In the genomic region with DNA sequence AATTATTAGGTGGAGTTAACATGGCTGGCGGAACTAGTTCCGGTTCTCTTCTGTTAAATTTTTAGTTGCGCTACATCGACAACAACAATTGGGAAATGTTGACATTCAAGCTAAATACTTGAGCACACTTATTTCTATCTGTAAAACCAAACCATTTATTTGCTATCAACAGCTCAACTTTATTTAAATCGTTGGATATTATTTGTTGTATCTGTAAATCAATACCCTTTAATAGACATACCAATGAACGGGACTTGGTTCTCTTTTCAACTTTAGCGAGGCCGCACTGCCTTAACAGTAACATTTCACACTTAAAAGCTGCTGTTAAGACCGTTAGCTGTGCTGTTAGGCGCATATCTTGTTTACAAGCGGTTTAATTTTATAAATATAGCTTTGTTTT, we compare ENCODE assay signal across 5 fruit fly cellular contexts.
TF ChIP-seq lines count a peak whose summit lies in the region.

A gene (plus strand): TSS at position 295 of the 400 bp plus-strand sequence.

TF ChIP-seq in whole organism, adult, 20 proteins besides CTCF, POLR2A, EP300 and RAD21 (continued from another document):
- TF ChIP-seq pad (GFP tag; optimal IDR thresholded peaks at IDR 0.05; lab: Kevin White, UChicago): peak; percentile 31
- peak; percentile 71 for TF ChIP-seq CG14711 (tag; optimal IDR thresholded peaks at IDR 0.05; lab: Kevin White, UChicago)
- TF ChIP-seq Mnt (GFP tag; optimal IDR thresholded peaks at IDR 0.05; lab: Kevin White, UChicago): peak; percentile 29

TF ChIP-seq in whole organism, embryonic, 481 proteins besides CTCF, POLR2A, EP300 and RAD21 (continued from another document and continues in another):
- TF ChIP-seq HLH54F (GFP tag; optimal IDR thresholded peaks at IDR 0.05; lab: Kevin White, UChicago) (peak; percentile 36), CG14441 (GFP tag; IDR thresholded peaks at IDR 0.05; lab: Robert Waterston, UW) (no peak; the same call in 1 of the 2 replicates), CG10366 (GFP tag; IDR thresholded peaks at IDR 0.05; lab: Robert Waterston, UW) (peak; percentile 36; the same call in 1 of the 2 replicates), bbx (GFP tag; IDR thresholded peaks at IDR 0.05; lab: Robert Waterston, UW; ENCODE audit: partially characterized antibody) (no peak), lbe (GFP tag; optimal IDR thresholded peaks at IDR 0.05; lab: Kevin White, UChicago) (peak; percentile 12), CG33557 (GFP tag; optimal IDR thresholded peaks at IDR 0.05; lab: Kevin White, UChicago) (peak; percentile 31), tup (GFP tag; optimal IDR thresholded peaks at IDR 0.05; lab: Kevin White, UChicago) (no peak), tgo (GFP tag; IDR thresholded peaks at IDR 0.05; lab: Robert Waterston, UW) (peak; percentile 62; the same call in 2 of the 3 replicates), Rx (GFP tag; IDR thresholded peaks at IDR 0.05; lab: Robert Waterston, UW) (0 out of 2 replicates have a peak, but pooled peaks have one; percentile 37), CG10274 (GFP tag; optimal IDR thresholded peaks at IDR 0.05; lab: Kevin White, UChicago) (peak; percentile 36), CG12155 (GFP tag; optimal IDR thresholded peaks at IDR 0.05; lab: Kevin White, UChicago) (peak; percentile 32), B-H2 (GFP tag; optimal IDR thresholded peaks at IDR 0.05; lab: Kevin White, UChicago) (peak; percentile 28), sens (GFP tag; lab: Kevin White, UChicago) (peak; percentile 59), Dp (GFP tag; optimal IDR thresholded peaks at IDR 0.05; lab: Kevin White, UChicago) (peak; percentile 24), Myb (GFP tag; optimal IDR thresholded peaks at IDR 0.05; lab: Kevin White, UChicago) (peak; percentile 44), ERR (GFP tag; optimal IDR thresholded peaks at IDR 0.05; lab: Kevin White, UChicago) (no peak), nmo (GFP tag; optimal IDR thresholded peaks at IDR 0.05; lab: Kevin White, UChicago) (peak; percentile 55), CG18619 (GFP tag; optimal IDR thresholded peaks at IDR 0.05; lab: Kevin White, UChicago) (peak; percentile 33), pita (GFP tag; optimal IDR thresholded peaks at IDR 0.05; lab: Kevin White, UChicago) (no peak), wdn (GFP tag; IDR thresholded peaks at IDR 0.05; lab: Robert Waterston, UW) (no peak), tio (GFP tag; optimal IDR thresholded peaks at IDR 0.05; lab: Kevin White, UChicago) (no peak), CG4404 (GFP tag; IDR thresholded peaks at IDR 0.05; lab: Robert Waterston, UW) (peak; percentile 31; the same call in 1 of the 2 replicates), aop (GFP tag; IDR thresholded peaks at IDR 0.05; lab: Robert Waterston, UW) (no peak), CG12942 (GFP tag; optimal IDR thresholded peaks at IDR 0.05; lab: Kevin White, UChicago) (peak; percentile 34), al (GFP tag; IDR thresholded peaks at IDR 0.05; lab: Robert Waterston, UW) (peak; percentile 7; the same call in 1 of the 2 replicates), esg (GFP tag; conservative IDR thresholded peaks at IDR 0.05; lab: Robert Waterston, UW) (peak; percentile 57; the same call in 1 of the 2 replicates), CG11696 (GFP tag; IDR thresholded peaks at IDR 0.05; lab: Robert Waterston, UW) (no peak), crc (GFP tag; optimal IDR thresholded peaks at IDR 0.05; lab: Kevin White, UChicago) (peak; percentile 14), CG3995 (GFP tag; optimal IDR thresholded peaks at IDR 0.05; lab: Kevin White, UChicago) (peak; percentile 0)

TF ChIP-seq in whole organism, prepupa, 60 proteins besides CTCF, POLR2A, EP300 and RAD21 (continued from another document and continues in another):
- no peak for TF ChIP-seq CG6163 (GFP tag; IDR thresholded peaks at IDR 0.05; lab: Robert Waterston, UW)
- TF ChIP-seq Hr39 (GFP tag; optimal IDR thresholded peaks at IDR 0.05; lab: Kevin White, UChicago): peak; percentile 64
- peak; percentile 56 for TF ChIP-seq CG3032 (tag; optimal IDR thresholded peaks at IDR 0.05; lab: Kevin White, UChicago)
- no peak for TF ChIP-seq dac (GFP tag; optimal IDR thresholded peaks at IDR 0.05; lab: Kevin White, UChicago)
- no peak for TF ChIP-seq CG34406 (GFP tag; optimal IDR thresholded peaks at IDR 0.05; lab: Kevin White, UChicago)
- TF ChIP-seq eg (GFP tag; IDR thresholded peaks at IDR 0.05; lab: Robert Waterston, UW): no peak
- TF ChIP-seq Smox (GFP tag; optimal IDR thresholded peaks at IDR 0.05; lab: Kevin White, UChicago): no peak
- TF ChIP-seq CG10669 (GFP tag; optimal IDR thresholded peaks at IDR 0.05; lab: Kevin White, UChicago): peak; percentile 53
- TF ChIP-seq Gug (GFP tag; IDR thresholded peaks at IDR 0.05; lab: Robert Waterston, UW): peak; percentile 56
- TF ChIP-seq CG6854 (GFP tag; optimal IDR thresholded peaks at IDR 0.05; lab: Kevin White, UChicago): no peak
- TF ChIP-seq topi (GFP tag; optimal IDR thresholded peaks at IDR 0.05; lab: Kevin White, UChicago): peak; percentile 60
- TF ChIP-seq fd85E (GFP tag; optimal IDR thresholded peaks at IDR 0.05; lab: Kevin White, UChicago): no peak
- no peak for TF ChIP-seq Sox15 (GFP tag; optimal IDR thresholded peaks at IDR 0.05; lab: Kevin White, UChicago)
- peak; percentile 31 for TF ChIP-seq CG1621 (tag; optimal IDR thresholded peaks at IDR 0.05; lab: Kevin White, UChicago)
- TF ChIP-seq CG11294 (GFP tag; IDR thresholded peaks at IDR 0.05; lab: Robert Waterston, UW): 0 out of 2 replicates have a peak, but pooled peaks have one; percentile 40
- TF ChIP-seq CG3919 (GFP tag; optimal IDR thresholded peaks at IDR 0.05; lab: Kevin White, UChicago): no peak
- TF ChIP-seq Lpt (GFP tag; optimal IDR thresholded peaks at IDR 0.05; lab: Kevin White, UChicago): no peak
- TF ChIP-seq achi (GFP tag; optimal IDR thresholded peaks at IDR 0.05; lab: Kevin White, UChicago): peak; percentile 46
- peak; percentile 60 for TF ChIP-seq OdsH (GFP tag; optimal IDR thresholded peaks at IDR 0.05; lab: Kevin White, UChicago)
- no peak for TF ChIP-seq CG6276 (GFP tag; optimal IDR thresholded peaks at IDR 0.05; lab: Kevin White, UChicago)
- TF ChIP-seq CG11902 (GFP tag; optimal IDR thresholded peaks at IDR 0.05; lab: Kevin White, UChicago): peak; percentile 7
- TF ChIP-seq Hr4 (GFP tag; optimal IDR thresholded peaks at IDR 0.05; lab: Kevin White, UChicago): peak; percentile 60
- TF ChIP-seq Met (GFP tag; optimal IDR thresholded peaks at IDR 0.05; lab: Kevin White, UChicago): peak; percentile 52
- no peak for TF ChIP-seq Hr38 (GFP tag; optimal IDR thresholded peaks at IDR 0.05; lab: Kevin White, UChicago)
- TF ChIP-seq CG9139 (GFP tag; optimal IDR thresholded peaks at IDR 0.05; lab: Kevin White, UChicago): no peak
- TF ChIP-seq net (GFP tag; optimal IDR thresholded peaks at IDR 0.05; lab: Kevin White, UChicago): no peak
- peak; percentile 65 for TF ChIP-seq CG31627 (GFP tag; optimal IDR thresholded peaks at IDR 0.05; lab: Kevin White, UChicago)
- TF ChIP-seq CG7368 (GFP tag; optimal IDR thresholded peaks at IDR 0.05; lab: Kevin White, UChicago): no peak
- peak; percentile 38 for TF ChIP-seq CG6792 (GFP tag; optimal IDR thresholded peaks at IDR 0.05; lab: Kevin White, UChicago)
- TF ChIP-seq lz (GFP tag; optimal IDR thresholded peaks at IDR 0.05; lab: Kevin White, UChicago): peak; percentile 63
- peak; percentile 47 for TF ChIP-seq acj6 (GFP tag; optimal IDR thresholded peaks at IDR 0.05; lab: Kevin White, UChicago)
- TF ChIP-seq svp (GFP tag; lab: Kevin White, UChicago): no peak
- peak; percentile 72 for TF ChIP-seq fkh (GFP tag; optimal IDR thresholded peaks at IDR 0.05; lab: Kevin White, UChicago)

TF ChIP-seq in whole organism, pupa, 21 proteins besides CTCF, POLR2A, EP300 and RAD21 (continued from another document):
- TF ChIP-seq CG4496 (GFP tag; IDR thresholded peaks at IDR 0.05; lab: Robert Waterston, UW): peak; percentile 56; the same call in 1 of the 3 replicates
- no peak for TF ChIP-seq EcR (GFP tag; optimal IDR thresholded peaks at IDR 0.05; lab: Kevin White, UChicago)

TF ChIP-seq in whole organism, wandering third instar larva, 38 proteins besides CTCF, POLR2A, EP300 and RAD21 (continued from another document):
- TF ChIP-seq Mio (GFP tag; optimal IDR thresholded peaks at IDR 0.05; lab: Kevin White, UChicago): no peak
- TF ChIP-seq CG9705 (GFP tag; optimal IDR thresholded peaks at IDR 0.05; lab: Kevin White, UChicago): peak; percentile 49
- no peak for TF ChIP-seq Abd-B (GFP tag; optimal IDR thresholded peaks at IDR 0.05; lab: Kevin White, UChicago)
- TF ChIP-seq Sp1 (GFP tag; optimal IDR thresholded peaks at IDR 0.05; lab: Kevin White, UChicago): peak; percentile 54
- peak; percentile 54 for TF ChIP-seq Hnf4 (GFP tag; optimal IDR thresholded peaks at IDR 0.05; lab: Kevin White, UChicago)
- TF ChIP-seq psq (GFP tag; optimal IDR thresholded peaks at IDR 0.05; lab: Kevin White, UChicago): peak; percentile 8
- peak; percentile 34 for TF ChIP-seq dmrt93B (GFP tag; optimal IDR thresholded peaks at IDR 0.05; lab: Kevin White, UChicago)
- no peak for TF ChIP-seq sv (GFP tag; optimal IDR thresholded peaks at IDR 0.05; lab: Kevin White, UChicago)
- TF ChIP-seq ey (GFP tag; optimal IDR thresholded peaks at IDR 0.05; lab: Kevin White, UChicago): peak; percentile 52
TF ChIP-seq in whole organism, wandering third instar larva: peak in this region for 14.
